Worm (Caenorhabditis elegans) whole organism, young adult: ENCODE measurements around the gene F02D8.4.
"Not testable (repeated sequence)": the region's sequence is repeated elsewhere in the genome, so short reads cannot be mapped to it uniquely, and the experiment has no call there.

ENCODE experiments used
- B0261.1 ChIP-seq: sonication (generic microtip); optimal IDR thresholded peaks from 2 replicates; lab custom pipeline; 2016; ENCODE audit warnings: mild to moderate bottlenecking, missing genetic modification characterization, moderate library complexity, missing compliant biosample characterization
- F22D6.2 ChIP-seq: sonication (generic microtip); optimal IDR thresholded peaks from 2 replicates; lab custom pipeline; 2016; ENCODE audit warnings: mild to moderate bottlenecking, missing genetic modification characterization, missing compliant biosample characterization
- F49E8.2 ChIP-seq: sonication (generic microtip); optimal IDR thresholded peaks from 3 replicates; lab custom pipeline; 2017; ENCODE audit warnings: missing genetic modification characterization, mild to moderate bottlenecking, missing compliant biosample characterization, antibody characterized with exemption, moderate library complexity; ENCODE audit not compliant: insufficient read depth
- Y67H2A.10 ChIP-seq: fragments of 200-800 bp; sonication (Bioruptor generic); conservative IDR thresholded peaks from 2 replicates; pipeline ENCODE4 v1.3.6; 2022; ENCODE audit warnings: missing genetic modification reagents, missing genetic modification characterization, missing compliant biosample characterization
- let-526 ChIP-seq: fragments of 200-800 bp; sonication (Bioruptor generic); IDR thresholded peaks from 2 replicates; pipeline ENCODE4 v1.3.6; 2022; ENCODE audit warnings: missing genetic modification reagents, missing genetic modification characterization, missing compliant biosample characterization
- lin-54 ChIP-seq: fragments of 200-800 bp; sonication (Bioruptor generic); optimal IDR thresholded peaks from 2 replicates; lab custom pipeline; 2018; ENCODE audit warnings: mild to moderate bottlenecking, missing genetic modification characterization, missing compliant biosample characterization
- madf-10 ChIP-seq: sonication (generic microtip); optimal IDR thresholded peaks from 2 replicates; lab custom pipeline; 2016; ENCODE audit warnings: mild to moderate bottlenecking, missing genetic modification characterization, missing compliant biosample characterization

ce11 chrV:15036769-15037168 lies 52.1 kb downstream of the F02D8.4 start, which contains the start of gene melo-3:
- TF ChIP-seq F49E8.2 (tag; lab: Kevin White, UChicago); madf-10 (tag; lab: Kevin White, UChicago); let-526 (GFP tag; lab: Robert Waterston, UW); B0261.1 (tag; lab: Kevin White, UChicago); lin-54; Y67H2A.10 (GFP tag; lab: Robert Waterston, UW); F22D6.2 (tag; lab: Kevin White, UChicago): not testable (repeated sequence)
